Worm (Caenorhabditis elegans) whole organism, late embryonic: ENCODE data around the gene srw-29.
A peak's percentile ranks its signal among the peaks of the same experiment; 100 is the strongest.

ENCODE experiments used
- K02D7.2 ChIP-seq: sonication (generic microtip); optimal IDR thresholded peaks from 2 replicates; lab custom pipeline; 2017; ENCODE audit warnings: mild to moderate bottlenecking, missing genetic modification characterization, missing compliant biosample characterization
- Y22D7AL.16 ChIP-seq: sonication (generic microtip); optimal IDR thresholded peaks from 2 replicates; lab custom pipeline; 2016; ENCODE audit warnings: missing genetic modification characterization, missing compliant biosample characterization
- ceh-19 ChIP-seq: fragments of 200-800 bp; sonication (Bioruptor generic); optimal IDR thresholded peaks from 2 replicates; lab custom pipeline; 2018; ENCODE audit warnings: mild to moderate bottlenecking, missing genetic modification characterization, missing compliant biosample characterization
- ceh-2 ChIP-seq: sonication (generic microtip); optimal IDR thresholded peaks from 2 replicates; lab custom pipeline; 2016; ENCODE audit warnings: missing genotype, missing genetic modification characterization, missing compliant biosample characterization
- ceh-22 ChIP-seq: sonication (generic microtip); optimal IDR thresholded peaks from 2 replicates; lab custom pipeline; 2017; ENCODE audit warnings: missing biosample characterization, missing genetic modification characterization
- ceh-24 ChIP-seq: sonication (generic microtip); optimal IDR thresholded peaks from 2 replicates; lab custom pipeline; 2016; ENCODE audit warnings: mild to moderate bottlenecking, missing genetic modification characterization, missing compliant biosample characterization
- ceh-31 ChIP-seq: sonication (generic microtip); optimal IDR thresholded peaks from 2 replicates; lab custom pipeline; 2016; ENCODE audit warnings: missing genetic modification characterization, missing compliant biosample characterization
- ceh-34 ChIP-seq: sonication (generic microtip); optimal IDR thresholded peaks from 2 replicates; lab custom pipeline; 2016; ENCODE audit warnings: mild to moderate bottlenecking, missing genetic modification characterization, missing compliant biosample characterization
- ceh-48 ChIP-seq: sonication (generic microtip); optimal IDR thresholded peaks from 2 replicates; lab custom pipeline; 2016; ENCODE audit warnings: missing genetic modification characterization, inconsistent platforms, missing compliant biosample characterization
- ceh-9 ChIP-seq: sonication (generic microtip); optimal IDR thresholded peaks from 2 replicates; lab custom pipeline; 2016; ENCODE audit warnings: mild to moderate bottlenecking, missing genetic modification characterization, inconsistent platforms, missing compliant biosample characterization
- che-1 ChIP-seq: sonication (generic microtip); optimal IDR thresholded peaks from 2 replicates; lab custom pipeline; 2016; ENCODE audit warnings: mild to moderate bottlenecking, missing genetic modification characterization, missing compliant biosample characterization
- dmd-4 ChIP-seq: sonication (generic microtip); optimal IDR thresholded peaks from 2 replicates; lab custom pipeline; 2016; ENCODE audit warnings: borderline replicate concordance, missing genetic modification characterization, missing compliant biosample characterization
- elt-4 ChIP-seq: sonication (generic microtip); optimal IDR thresholded peaks from 2 replicates; lab custom pipeline; 2016; ENCODE audit warnings: missing genetic modification characterization, missing compliant biosample characterization
- fax-1 ChIP-seq: sonication (generic microtip); optimal IDR thresholded peaks from 2 replicates; lab custom pipeline; 2016; ENCODE audit warnings: missing genotype, missing genetic modification characterization, missing compliant biosample characterization
- fkh-10 ChIP-seq: fragments of 150-350 bp; optimal IDR thresholded peaks from 2 replicates; lab custom pipeline; 2014; ENCODE audit warnings: missing biosample characterization, missing genetic modification reagents, missing genetic modification characterization
- hlh-15 ChIP-seq: sonication (generic microtip); optimal IDR thresholded peaks from 2 replicates; lab custom pipeline; 2016; ENCODE audit warnings: missing genetic modification characterization, missing compliant biosample characterization
- hlh-30 ChIP-seq: sonication (generic microtip); optimal IDR thresholded peaks from 2 replicates; lab custom pipeline; 2017; ENCODE audit warnings: antibody characterized with exemption, missing genetic modification characterization, missing compliant biosample characterization; ENCODE audit not compliant: insufficient read depth
- lin-11 ChIP-seq: fragments of 200-800 bp; sonication (Bioruptor generic); optimal IDR thresholded peaks from 2 replicates; lab custom pipeline; 2018; ENCODE audit warnings: mild to moderate bottlenecking, missing genetic modification characterization, missing compliant biosample characterization
- madf-2 ChIP-seq: sonication (generic microtip); optimal IDR thresholded peaks from 2 replicates; lab custom pipeline; 2017; ENCODE audit warnings: missing genetic modification characterization, missing compliant biosample characterization
- mec-3 ChIP-seq: sonication (generic microtip); optimal IDR thresholded peaks from 2 replicates; lab custom pipeline; 2016; ENCODE audit warnings: borderline replicate concordance, missing genetic modification characterization, missing compliant biosample characterization
- nfya-1 ChIP-seq: sonication (generic microtip); optimal IDR thresholded peaks from 2 replicates; lab custom pipeline; 2017; ENCODE audit warnings: missing genetic modification characterization, mild to moderate bottlenecking, missing compliant biosample characterization, antibody characterized with exemption, moderate library complexity
- nhr-11 ChIP-seq: fragments of 150-350 bp; optimal IDR thresholded peaks from 2 replicates; lab custom pipeline; 2014; ENCODE audit warnings: missing biosample characterization, missing genetic modification characterization
- pat-9 ChIP-seq: fragments of 200-800 bp; sonication (Bioruptor generic); optimal IDR thresholded peaks from 2 replicates; lab custom pipeline; 2018; ENCODE audit warnings: mild to moderate bottlenecking, missing genetic modification characterization, moderate library complexity, missing compliant biosample characterization
- pax-1 ChIP-seq: fragments of 150-350 bp; optimal IDR thresholded peaks from 2 replicates; lab custom pipeline; 2014; ENCODE audit warnings: missing biosample characterization, missing genetic modification characterization
- rnt-1 ChIP-seq: sonication (generic microtip); optimal IDR thresholded peaks from 2 replicates; lab custom pipeline; 2016; ENCODE audit warnings: missing genetic modification characterization, missing compliant biosample characterization
- tbx-2 ChIP-seq: sonication (generic microtip); optimal IDR thresholded peaks from 2 replicates; lab custom pipeline; 2016; ENCODE audit warnings: missing genetic modification characterization, missing compliant biosample characterization
- tbx-7 ChIP-seq: sonication (generic microtip); optimal IDR thresholded peaks from 2 replicates; lab custom pipeline; 2016; ENCODE audit warnings: missing genotype, missing genetic modification characterization, missing compliant biosample characterization
- ttx-3 ChIP-seq: sonication (generic microtip); optimal IDR thresholded peaks from 2 replicates; lab custom pipeline; 2016; ENCODE audit warnings: missing genetic modification reagents, missing genetic modification characterization, missing compliant biosample characterization
- unc-3 ChIP-seq, 2 experiments: fragments of 200-800 bp in 1 of 2; sonication (Bioruptor generic) in 1 of 2; sonication (generic microtip) in 1 of 2; conservative IDR thresholded peaks in 1 of 2; optimal IDR thresholded peaks in 1 of 2; 2 replicates each; pipeline versions ENCODE4 v1.3.6 to Lab custom; 2016 to 2022; ENCODE audit warnings: missing compliant biosample characterization in 2 of 2, missing genetic modification characterization in 2 of 2, missing genetic modification reagents in 1 of 2
- unc-42 ChIP-seq: sonication (generic microtip); optimal IDR thresholded peaks from 2 replicates; lab custom pipeline; 2016; ENCODE audit warnings: missing genotype, missing genetic modification characterization, missing compliant biosample characterization
- unc-86 ChIP-seq: sonication (generic microtip); optimal IDR thresholded peaks from 2 replicates; lab custom pipeline; 2016; ENCODE audit warnings: missing genetic modification characterization, missing compliant biosample characterization
- zip-5 ChIP-seq: sonication (generic microtip); optimal IDR thresholded peaks from 2 replicates; lab custom pipeline; 2016; ENCODE audit warnings: missing genetic modification characterization, missing compliant biosample characterization
- ztf-16 ChIP-seq: sonication (generic microtip); optimal IDR thresholded peaks from 2 replicates; lab custom pipeline; 2017; ENCODE audit warnings: missing genetic modification characterization, missing compliant biosample characterization

Gene srw-29

DNA sequence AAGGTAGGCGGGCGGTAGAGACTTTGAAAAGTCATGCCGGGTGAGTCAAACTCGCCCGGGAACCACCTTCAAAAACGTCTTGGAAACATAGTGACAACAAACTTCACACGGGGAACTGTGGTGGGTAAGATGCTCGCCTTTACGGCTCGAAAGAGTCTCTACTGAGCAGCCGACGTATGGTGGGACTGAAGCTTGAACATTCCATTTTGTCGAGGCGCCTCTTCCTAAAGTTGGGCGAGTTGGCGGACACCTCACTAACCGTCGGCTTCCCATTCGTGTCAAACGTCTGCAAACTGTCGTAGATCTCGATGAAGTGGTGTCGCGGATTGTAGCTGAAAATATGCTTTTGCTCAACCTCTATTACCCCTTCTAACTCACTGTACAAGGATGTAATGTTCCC lies 41.4 kb downstream of the srw-29 start:
- TF ChIP-seq elt-4 (tag; lab: Kevin White, UChicago) (no peak), mec-3 (tag; lab: Kevin White, UChicago) (no peak), pat-9 (tag; lab: Kevin White, UChicago) (no peak), fax-1 (tag; lab: Kevin White, UChicago) (no peak), pax-1 (tag; lab: Kevin White, UChicago) (no peak), hlh-15 (no peak), tbx-7 (tag; lab: Kevin White, UChicago) (no peak)

DNA sequence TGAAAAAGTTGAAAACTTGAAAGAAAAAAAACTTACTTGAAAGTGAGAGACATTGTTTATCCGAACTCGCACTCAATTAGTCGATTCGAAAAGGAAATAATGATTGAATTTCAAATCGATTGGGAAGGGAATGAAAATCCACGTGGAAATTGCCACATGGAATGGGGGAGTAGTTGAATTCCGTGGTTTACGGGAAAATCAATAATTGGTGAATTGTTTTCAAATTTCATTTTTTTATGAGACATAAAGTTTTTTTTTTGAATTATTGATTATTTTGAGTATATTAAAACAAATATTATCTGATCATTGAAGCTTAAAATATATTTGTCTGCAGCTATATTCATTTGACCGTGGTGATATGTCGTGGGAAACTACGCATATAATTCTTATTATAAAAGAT lies 46.5 kb downstream of the srw-29 start, which contains the start of gene F13A7.1:
TSS of gene F13A7.1 (minus strand) at position 101 of the 400 bp plus-strand sequence.
- TF ChIP-seq nhr-11 (tag; lab: Kevin White, UChicago): no peak
- no peak for TF ChIP-seq unc-86 (tag; lab: Kevin White, UChicago)
- TF ChIP-seq hlh-15: no peak
- TF ChIP-seq unc-3 (GFP tag; conservative IDR thresholded peaks at IDR 0.05; lab: Robert Waterston, UW): no peak
- TF ChIP-seq unc-3 (tag; optimal IDR thresholded peaks at IDR 0.05; lab: Kevin White, UChicago): no peak
- no peak for TF ChIP-seq Y22D7AL.16 (tag; lab: Kevin White, UChicago)
- no peak for TF ChIP-seq ztf-16
- TF ChIP-seq che-1 (tag; lab: Kevin White, UChicago): no peak
- TF ChIP-seq, all 69 proteins: peak for 0

DNA sequence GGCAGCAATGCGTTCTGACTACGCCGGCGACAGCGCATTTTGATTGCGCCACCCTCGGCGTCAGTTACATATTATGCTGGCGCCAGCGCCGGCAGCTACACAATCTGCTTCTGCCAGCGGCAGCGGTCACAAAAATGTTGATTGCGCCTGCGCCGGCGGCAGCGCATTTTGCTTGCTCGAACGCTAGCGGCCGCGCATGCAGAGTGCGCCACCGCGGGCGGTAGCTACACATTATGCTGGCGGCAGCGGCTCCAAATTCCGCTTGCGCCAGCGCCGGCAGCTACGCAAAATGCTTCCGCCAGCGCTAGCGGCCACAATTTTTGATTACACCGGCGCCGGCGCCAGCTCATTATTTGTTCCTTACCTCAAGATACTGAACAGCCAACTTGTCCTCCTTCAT lies 47.1 kb downstream of the srw-29 start:
- TF ChIP-seq ceh-48 (tag; lab: Kevin White, UChicago): no peak
- TF ChIP-seq nhr-11 (tag; lab: Kevin White, UChicago): no peak
- TF ChIP-seq elt-4 (tag; lab: Kevin White, UChicago): peak; percentile 24

DNA sequence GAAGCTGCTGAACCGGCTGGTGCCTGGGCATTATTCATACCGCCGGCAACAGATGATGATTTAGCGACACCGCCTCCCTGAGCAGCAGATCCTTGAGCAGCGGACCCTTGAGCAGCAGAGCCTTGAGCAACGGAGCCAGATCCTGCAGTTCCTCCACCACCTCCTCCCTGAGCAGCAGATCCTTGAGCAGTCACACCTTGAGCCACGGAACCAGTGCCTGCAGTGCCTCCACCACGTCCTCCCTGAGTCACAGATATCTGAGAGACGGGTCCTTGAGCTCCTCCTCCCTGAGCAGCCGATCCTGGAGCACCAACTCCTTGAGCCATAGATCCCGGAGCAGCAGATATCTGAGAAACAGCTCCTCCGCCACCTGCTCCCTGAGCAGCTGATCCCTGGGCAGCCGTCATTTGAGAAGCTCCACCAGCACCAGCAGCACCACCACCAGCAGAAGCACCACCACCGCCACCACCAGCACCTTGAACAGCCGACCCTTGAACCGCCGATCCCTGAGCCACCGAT lies 47.8 kb downstream of the srw-29 start:
- TF ChIP-seq elt-4 (tag; lab: Kevin White, UChicago) (no peak), madf-2 (tag; lab: Kevin White, UChicago) (no peak), hlh-30 (tag; lab: Kevin White, UChicago) (no peak), nfya-1 (tag; lab: Kevin White, UChicago) (no peak), unc-42 (tag; lab: Kevin White, UChicago) (no peak), ceh-9 (no peak), tbx-7 (tag; lab: Kevin White, UChicago) (no peak), ceh-2 (tag; lab: Kevin White, UChicago) (no peak), K02D7.2 (tag; lab: Kevin White, UChicago) (no peak), ceh-19 (no peak), ttx-3 (tag; lab: Kevin White, UChicago) (no peak), rnt-1 (tag; lab: Kevin White, UChicago) (no peak), zip-5 (tag; lab: Kevin White, UChicago) (no peak), ceh-34 (no peak), ceh-31 (tag; lab: Kevin White, UChicago) (no peak), ceh-24 (no peak), fkh-10 (no peak), dmd-4 (tag; lab: Kevin White, UChicago) (no peak), fax-1 (tag; lab: Kevin White, UChicago) (no peak)

DNA sequence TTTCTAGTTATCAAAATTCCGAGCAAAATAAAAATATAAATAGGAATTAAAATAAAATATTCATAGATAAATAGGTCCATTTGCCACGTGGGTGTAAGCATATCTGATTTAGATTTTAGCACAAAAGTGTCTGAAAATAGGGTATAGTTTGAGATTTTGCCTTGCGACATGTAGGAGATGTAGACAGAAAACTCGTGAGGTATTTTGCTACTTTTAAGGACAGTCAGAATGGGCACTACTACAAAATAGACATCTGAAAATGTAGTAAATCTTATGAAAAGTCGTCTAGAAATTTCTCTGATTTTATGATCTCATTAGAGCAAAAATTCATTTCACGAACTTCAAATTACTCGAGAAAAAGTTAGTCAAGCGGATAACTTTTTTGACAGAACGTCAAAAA lies 49.7 kb downstream of the srw-29 start, which contains the start of gene srv-34:
TSS of gene srv-34 (minus strand) at position 101 of the 400 bp plus-strand sequence.
- no peak for TF ChIP-seq tbx-2 (tag; lab: Kevin White, UChicago)
- TF ChIP-seq hlh-30 (tag; lab: Kevin White, UChicago): no peak
- TF ChIP-seq pat-9 (tag; lab: Kevin White, UChicago): no peak
- TF ChIP-seq lin-11 (tag; lab: Kevin White, UChicago): no peak
- TF ChIP-seq nhr-11 (tag; lab: Kevin White, UChicago): no peak
- TF ChIP-seq ceh-22 (tag; lab: Kevin White, UChicago): no peak
- TF ChIP-seq dmd-4 (tag; lab: Kevin White, UChicago): no peak
